Worm (Caenorhabditis elegans) whole organism, L3 larva: Measurements from ENCODE around the gene C43F9.4.

Experiments used
- ZK546.5 ChIP-seq: sonication (generic microtip); optimal IDR thresholded peaks from 2 replicates; lab custom pipeline; 2017; ENCODE audit warnings: missing biosample characterization, missing genetic modification characterization
- ceh-28 ChIP-seq: fragments of 150-350 bp; optimal IDR thresholded peaks from 2 replicates; lab custom pipeline; 2014; ENCODE audit warnings: missing biosample characterization, missing genetic modification reagents, missing genetic modification characterization
- fkh-10 ChIP-seq: sonication (generic microtip); optimal IDR thresholded peaks from 2 replicates; lab custom pipeline; 2017; ENCODE audit warnings: missing biosample characterization, missing genetic modification reagents, missing genetic modification characterization
- pqm-1 ChIP-seq: fragments of 150-350 bp; optimal IDR thresholded peaks from 2 replicates; lab custom pipeline; 2017; ENCODE audit warnings: missing biosample characterization, missing genetic modification characterization, inconsistent platforms
- unc-62 ChIP-seq: fragments of 150-350 bp; sonication (generic microtip); optimal IDR thresholded peaks from 4 replicates; lab custom pipeline; 2014; ENCODE audit warnings: missing biosample characterization, missing genetic modification reagents, missing genetic modification characterization
- ztf-11 ChIP-seq: fragments of 150-350 bp; optimal IDR thresholded peaks from 2 replicates; lab custom pipeline; 2014; ENCODE audit warnings: missing biosample characterization, missing genetic modification characterization

DNA sequence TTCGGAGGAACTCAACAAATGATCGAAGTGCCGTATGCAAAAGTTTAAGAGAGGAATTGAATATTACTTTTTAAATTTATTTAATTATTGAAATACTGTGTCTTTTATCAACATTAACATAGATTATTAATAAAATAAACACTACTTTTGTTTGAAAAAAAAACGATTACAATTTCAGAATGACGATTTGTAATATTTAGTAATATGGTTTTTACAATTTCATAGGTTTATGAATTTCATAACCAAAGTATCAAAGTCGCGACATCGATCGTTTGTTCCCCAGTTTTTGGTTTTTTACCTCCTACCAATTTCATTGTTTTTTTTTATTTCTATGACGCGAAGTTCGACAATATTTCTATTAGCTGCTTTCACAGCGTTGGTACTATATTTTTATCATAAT is 11.0 kb upstream of the C43F9.4 start, which contains the start of gene R09H10.1:
- no peak for TF ChIP-seq ZK546.5
- TF ChIP-seq ztf-11 = no peak
- TF ChIP-seq unc-62 = no peak
- no peak for TF ChIP-seq fkh-10 (GFP tag; lab: Kevin White, UChicago)
- TF ChIP-seq pqm-1 (tag; lab: Kevin White, UChicago) = no peak
- TF ChIP-seq ceh-28 (tag; lab: Kevin White, UChicago) = no peak
